Worm (Caenorhabditis elegans): ENCODE data around the gene pept-1.

DNA sequence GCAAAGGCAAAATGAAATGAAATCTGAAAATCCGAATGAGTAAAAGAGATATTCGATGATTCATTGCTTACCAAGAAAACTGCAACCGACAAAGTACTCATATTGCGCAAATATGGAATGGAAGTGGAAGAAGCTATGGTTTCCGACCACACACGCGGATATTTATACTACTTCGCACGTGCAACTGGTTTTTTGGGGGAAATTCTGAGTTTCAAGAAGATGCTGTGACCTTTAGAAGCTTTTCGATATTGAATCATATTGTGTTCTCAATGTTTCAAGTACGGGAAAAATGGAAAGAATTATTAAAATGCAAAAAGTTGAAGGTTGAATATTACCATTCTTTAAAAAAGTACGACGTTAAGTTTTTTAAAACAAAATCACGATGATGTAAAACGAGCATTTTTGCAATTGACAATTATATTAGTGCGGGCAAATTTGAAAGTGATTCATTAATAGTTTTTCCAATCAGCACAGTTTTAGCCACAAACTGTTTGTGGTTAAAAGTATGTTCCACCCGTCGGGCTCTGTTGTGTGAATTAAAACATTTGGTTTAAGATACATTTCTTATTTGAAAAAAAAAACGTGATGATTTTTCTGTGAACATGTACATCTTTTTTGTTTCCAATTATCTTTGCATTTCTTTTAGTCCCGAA, 5.7 kb upstream of the pept-1 start, which contains the start of the genes grl-6 and K10C2.6:
- TF ChIP-seq snpc-4 (tag; optimal IDR thresholded peaks at IDR 0.05) (no peak), nhr-12 (tag; optimal IDR thresholded peaks at IDR 0.05) (no peak), nhr-2 (tag; optimal IDR thresholded peaks at IDR 0.05) (no peak), elt-3 (tag; optimal IDR thresholded peaks at IDR 0.05) (no peak), unc-62 (GFP tag; optimal IDR thresholded peaks at IDR 0.05) (no peak), unc-39 (tag; optimal IDR thresholded peaks at IDR 0.05) (no peak), mep-1 (tag; optimal IDR thresholded peaks at IDR 0.05) (no peak), nhr-76 (tag; optimal IDR thresholded peaks at IDR 0.05) (no peak), ceh-43 (GFP tag; optimal IDR thresholded peaks at IDR 0.05) (no peak), ztf-11 (tag; optimal IDR thresholded peaks at IDR 0.05) (no peak), nhr-28 (tag; optimal IDR thresholded peaks at IDR 0.05) (no peak), pha-4 (tag; optimal IDR thresholded peaks at IDR 0.05) (no peak), tbx-8 (GFP tag; optimal IDR thresholded peaks at IDR 0.05) (no peak)

Data from whole organism, mixed stage, embryonic.